Worm (Caenorhabditis elegans) whole organism, mixed stage, embryonic: Measurements from ENCODE around the gene vps-33.1.

ENCODE experiments used
- M03D4.4 ChIP-seq: sonication (generic microtip); optimal IDR thresholded peaks from 2 replicates; lab custom pipeline; 2017; ENCODE audit warnings: mild to moderate bottlenecking, missing genetic modification characterization, missing compliant biosample characterization
- bed-3 ChIP-seq: fragments of 200-800 bp; sonication (Bioruptor generic); optimal IDR thresholded peaks from 3 replicates; lab custom pipeline; 2018; ENCODE audit warnings: mild to moderate bottlenecking, missing genetic modification characterization, moderate library complexity, missing compliant biosample characterization
- blmp-1 ChIP-seq: fragments of 150-350 bp; optimal IDR thresholded peaks from 2 replicates; lab custom pipeline; 2014; ENCODE audit warnings: missing biosample characterization, missing genetic modification characterization
- ceh-39 ChIP-seq: fragments of 150-350 bp; optimal IDR thresholded peaks from 2 replicates; lab custom pipeline; 2014; ENCODE audit warnings: missing biosample characterization, missing genetic modification characterization
- ceh-43 ChIP-seq: fragments of 200-800 bp; sonication (Bioruptor generic); optimal IDR thresholded peaks from 2 replicates; lab custom pipeline; 2018; ENCODE audit warnings: mild to moderate bottlenecking, missing genetic modification characterization, moderate library complexity, missing compliant biosample characterization
- ces-1 ChIP-seq: fragments of 150-350 bp; optimal IDR thresholded peaks from 2 replicates; lab custom pipeline; 2014; ENCODE audit warnings: missing biosample characterization, missing genetic modification reagents, missing genetic modification characterization
- drap-1 ChIP-seq: fragments of 200-800 bp; sonication (Bioruptor generic); optimal IDR thresholded peaks from 3 replicates; lab custom pipeline; 2018; ENCODE audit warnings: mild to moderate bottlenecking, missing genetic modification characterization, missing compliant biosample characterization
- elt-1 ChIP-seq: sonication (generic microtip); optimal IDR thresholded peaks from 2 replicates; lab custom pipeline; 2017; ENCODE audit warnings: missing genetic modification characterization, mild to moderate bottlenecking, missing compliant biosample characterization, antibody characterized with exemption, moderate library complexity, borderline replicate concordance; ENCODE audit not compliant: insufficient read depth
- elt-3 ChIP-seq: fragments of 150-350 bp; optimal IDR thresholded peaks from 2 replicates; lab custom pipeline; 2014; ENCODE audit warnings: missing biosample characterization, missing genetic modification characterization
- flh-1 ChIP-seq: fragments of 200-800 bp; sonication (Bioruptor generic); optimal IDR thresholded peaks from 2 replicates; lab custom pipeline; 2018; ENCODE audit warnings: mild to moderate bottlenecking, missing genetic modification characterization, moderate library complexity, missing compliant biosample characterization
- hlh-1 ChIP-seq: fragments of 150-350 bp; optimal IDR thresholded peaks from 2 replicates; lab custom pipeline; 2014; ENCODE audit warnings: missing biosample characterization, missing genetic modification reagents, missing genetic modification characterization
- lin-13 ChIP-seq: fragments of 150-350 bp; optimal IDR thresholded peaks from 2 replicates; lab custom pipeline; 2014; ENCODE audit warnings: missing biosample characterization, missing genetic modification characterization
- lin-32 ChIP-seq: fragments of 200-800 bp; sonication (Bioruptor generic); optimal IDR thresholded peaks from 2 replicates; lab custom pipeline; 2018; ENCODE audit warnings: mild to moderate bottlenecking, missing genetic modification characterization, missing compliant biosample characterization
- lsy-2 ChIP-seq: fragments of 150-350 bp; optimal IDR thresholded peaks from 2 replicates; lab custom pipeline; 2014; ENCODE audit warnings: missing biosample characterization, missing genetic modification characterization
- mep-1 ChIP-seq: fragments of 150-350 bp; optimal IDR thresholded peaks from 2 replicates; lab custom pipeline; 2017; ENCODE audit warnings: missing biosample characterization, missing genetic modification reagents, missing genetic modification characterization, inconsistent platforms
- nhr-12 ChIP-seq: fragments of 150-350 bp; optimal IDR thresholded peaks from 2 replicates; lab custom pipeline; 2014; ENCODE audit warnings: missing biosample characterization, missing genetic modification characterization
- nhr-2 ChIP-seq: fragments of 150-350 bp; optimal IDR thresholded peaks from 2 replicates; lab custom pipeline; 2014; ENCODE audit warnings: missing biosample characterization, missing genetic modification characterization
- nhr-237 ChIP-seq: fragments of 150-350 bp; optimal IDR thresholded peaks from 2 replicates; lab custom pipeline; 2014; ENCODE audit warnings: missing biosample characterization, missing genetic modification characterization
- nhr-28 ChIP-seq: fragments of 150-350 bp; optimal IDR thresholded peaks from 2 replicates; lab custom pipeline; 2014; ENCODE audit warnings: missing biosample characterization, missing genetic modification characterization
- nhr-76 ChIP-seq: sonication (generic microtip); optimal IDR thresholded peaks from 2 replicates; lab custom pipeline; 2017; ENCODE audit warnings: missing biosample characterization, missing genetic modification characterization
- pha-4 ChIP-seq: fragments of 150-350 bp; optimal IDR thresholded peaks from 2 replicates; lab custom pipeline; 2018; ENCODE audit warnings: missing biosample characterization, missing genetic modification reagents, missing genetic modification characterization
- sem-2 ChIP-seq: fragments of 200-800 bp; sonication (Bioruptor generic); optimal IDR thresholded peaks from 2 replicates; lab custom pipeline; 2018; ENCODE audit warnings: mild to moderate bottlenecking, missing genetic modification characterization, missing compliant biosample characterization
- sptf-1 ChIP-seq: sonication (generic microtip); optimal IDR thresholded peaks from 2 replicates; lab custom pipeline; 2017; ENCODE audit warnings: mild to moderate bottlenecking, missing genetic modification characterization, moderate library complexity, missing compliant biosample characterization
- unc-120 ChIP-seq: sonication (generic microtip); optimal IDR thresholded peaks from 2 replicates; lab custom pipeline; 2017; ENCODE audit warnings: missing genetic modification characterization, missing compliant biosample characterization; ENCODE audit not compliant: poor library complexity, severe bottlenecking
- unc-39 ChIP-seq: fragments of 150-350 bp; optimal IDR thresholded peaks from 2 replicates; lab custom pipeline; 2014; ENCODE audit warnings: missing biosample characterization, missing genetic modification characterization
- unc-62 ChIP-seq: fragments of 150-350 bp; optimal IDR thresholded peaks from 2 replicates; lab custom pipeline; 2014; ENCODE audit warnings: missing biosample characterization, missing genetic modification reagents, missing genetic modification characterization
- zip-8 ChIP-seq: fragments of 150-350 bp; optimal IDR thresholded peaks from 2 replicates; lab custom pipeline; 2014; ENCODE audit warnings: missing biosample characterization, missing genetic modification characterization

Gene vps-33.1

ce11 chrIII:8683679-8684263, 17.0 kb upstream of the vps-33.1 start, which contains the start of gene fli-1:
Gene fli-1 (minus strand): TSS chrIII:8683736.
- TF ChIP-seq blmp-1 (tag; lab: Kevin White, UChicago) (no peak), sptf-1 (peak; percentile 51)

- peak; percentile 52 for TF ChIP-seq unc-120
- no peak for TF ChIP-seq ceh-43 (GFP tag; lab: Kevin White, UChicago)
- no peak for TF ChIP-seq lin-32 (GFP tag; lab: Kevin White, UChicago)
- TF ChIP-seq hlh-1 (tag; lab: Kevin White, UChicago), result peak; percentile 61
- peak; percentile 42 for TF ChIP-seq unc-62
- TF ChIP-seq pha-4 (tag; lab: Kevin White, UChicago), result no peak
- no peak for TF ChIP-seq elt-3 (tag; lab: Kevin White, UChicago)
Observed at ce11 chrIII:8684421-8684820, 16.3 kb upstream of the vps-33.1 start, which contains the start of gene anmt-1. Gene anmt-1 (plus strand): TSS chrIII:8684808.

ce11 chrIII:8685590-8686240, 15.0 kb upstream of the vps-33.1 start:
- TF ChIP-seq elt-3 (tag; lab: Kevin White, UChicago) (no peak), lin-32 (GFP tag; lab: Kevin White, UChicago) (no peak), ceh-43 (GFP tag; lab: Kevin White, UChicago) (no peak), zip-8 (tag; lab: Kevin White, UChicago) (no peak), lsy-2 (no peak)
- TF ChIP-seq, all 35 proteins: peak for 0

- TF ChIP-seq nhr-28 (tag; lab: Kevin White, UChicago) (no peak), unc-39 (tag; lab: Kevin White, UChicago) (no peak), bed-3 (GFP tag; lab: Kevin White, UChicago) (no peak), ces-1 (GFP tag; lab: Kevin White, UChicago) (no peak), elt-1 (tag; lab: Kevin White, UChicago) (no peak), lin-13 (tag; lab: Kevin White, UChicago) (no peak), ceh-39 (tag; lab: Kevin White, UChicago) (no peak), drap-1 (GFP tag; lab: Kevin White, UChicago) (no peak), nhr-2 (tag; lab: Kevin White, UChicago) (no peak), lsy-2 (no peak), lin-32 (GFP tag; lab: Kevin White, UChicago) (no peak)
- TF ChIP-seq, all 35 proteins: peak for 0
Observed at ce11 chrIII:8688438-8688946, 12.2 kb upstream of the vps-33.1 start, which contains the start of gene hadb-1. Gene hadb-1 (minus strand): TSS chrIII:8688488.

- no peak for TF ChIP-seq hlh-1 (tag; lab: Kevin White, UChicago)
- no peak for TF ChIP-seq flh-1 (GFP tag; lab: Kevin White, UChicago)
- no peak for TF ChIP-seq nhr-237 (tag; lab: Kevin White, UChicago)
- no peak for TF ChIP-seq sptf-1
- TF ChIP-seq ceh-39 (tag; lab: Kevin White, UChicago), result no peak
- TF ChIP-seq M03D4.4 (tag; lab: Kevin White, UChicago), result no peak
- TF ChIP-seq drap-1 (GFP tag; lab: Kevin White, UChicago), result no peak
- TF ChIP-seq lin-32 (GFP tag; lab: Kevin White, UChicago), result no peak
- TF ChIP-seq bed-3 (GFP tag; lab: Kevin White, UChicago), result no peak
- no peak for TF ChIP-seq nhr-2 (tag; lab: Kevin White, UChicago)
- no peak for TF ChIP-seq sem-2
- no peak for TF ChIP-seq zip-8 (tag; lab: Kevin White, UChicago)
- TF ChIP-seq elt-3 (tag; lab: Kevin White, UChicago), result no peak
- no peak for TF ChIP-seq lsy-2
- TF ChIP-seq ceh-43 (GFP tag; lab: Kevin White, UChicago), result no peak
- TF ChIP-seq nhr-76 (tag; lab: Kevin White, UChicago), result no peak
Observed at ce11 chrIII:8689143-8689542, 11.6 kb upstream of the vps-33.1 start.

ce11 chrIII:8689655-8690054, 11.1 kb upstream of the vps-33.1 start, which contains the start of gene B0303.4:
Gene B0303.4 (plus strand): TSS chrIII:8689850.
- TF ChIP-seq mep-1 (tag; lab: Kevin White, UChicago) (peak; percentile 59), unc-120 (no peak), ces-1 (GFP tag; lab: Kevin White, UChicago) (peak; percentile 72), nhr-12 (no peak), bed-3 (GFP tag; lab: Kevin White, UChicago) (no peak), lsy-2 (peak; percentile 54)
- TF ChIP-seq, all 35 proteins: peak for 3
